Fruit fly (Drosophila melanogaster) S2 (cell line): ENCODE results near the gene mRpS22.

ENCODE experiments used
- CG8478 ChIP-seq: fragments of >200 bp; optimal IDR thresholded peaks from 2 replicates; lab custom pipeline; 2018
- CTCF ChIP-seq, 2 experiments: fragments of >200 bp; optimal IDR thresholded peaks; 2 replicates each; lab custom pipeline; 2018

DNA sequence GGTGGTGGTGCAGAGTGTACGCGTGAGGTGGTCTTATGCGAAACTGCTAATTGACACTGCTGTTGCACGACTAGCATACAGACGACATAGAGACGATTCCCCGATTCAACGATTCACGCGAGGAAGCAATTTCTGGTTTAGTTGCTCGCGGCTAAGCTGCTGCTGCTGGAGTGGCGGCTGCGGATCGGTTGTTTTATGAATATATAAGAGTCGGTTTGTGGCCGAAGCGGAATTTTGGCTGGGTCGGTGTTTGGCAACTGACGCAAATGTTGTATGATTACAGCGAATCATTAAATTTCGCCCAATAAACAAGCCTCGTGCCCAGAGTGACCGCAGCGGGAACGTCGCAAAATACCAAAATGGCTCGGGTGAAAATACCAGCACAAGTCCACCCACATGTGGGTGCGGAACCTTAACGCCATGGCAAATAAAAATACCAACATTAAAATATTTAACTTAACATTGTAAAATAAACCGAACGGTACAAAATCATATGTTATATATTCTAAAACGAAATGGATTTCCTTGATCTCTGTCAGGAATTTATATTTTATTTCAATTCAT, 31.1 kb downstream of the mRpS22 start, which contains the start of gene mfrn:
- TF ChIP-seq CG8478 (lab: Kevin White, UChicago) (no peak), CTCF (optimal IDR thresholded peaks at IDR 0.05; lab: Kevin White, UChicago) (peak in 1 of 2 experiments; percentile 18)
